Fruit fly (Drosophila melanogaster): Measurements from ENCODE around the gene mira.

Gene mira

dm6 chr3R:19934840-19935776 lies at the start of gene mira:
Gene mira (minus strand): TSS chr3R:19935120.
- TF ChIP-seq kay (GFP tag; optimal IDR thresholded peaks at IDR 0.05) (no peak), sna (GFP tag; IDR thresholded peaks at IDR 0.05; ENCODE audit: partially characterized antibody) (no peak), CG30020 (tag; optimal IDR thresholded peaks at IDR 0.05) (no peak), zfh2 (GFP tag; optimal IDR thresholded peaks at IDR 0.05) (no peak), jigr1 (GFP tag; IDR thresholded peaks at IDR 0.05) (no peak), sd (tag; optimal IDR thresholded peaks at IDR 0.05) (peak; percentile 36), vvl (GFP tag; IDR thresholded peaks at IDR 0.05) (no peak), Fer2 (tag; optimal IDR thresholded peaks at IDR 0.05) (no peak), nerfin-2 (GFP tag; IDR thresholded peaks at IDR 0.05; ENCODE audit: partially characterized antibody) (no peak), CG10543 (GFP tag; optimal IDR thresholded peaks at IDR 0.05) (no peak), Pdp1 (GFP tag; optimal IDR thresholded peaks at IDR 0.05) (no peak), Blimp-1 (GFP tag; optimal IDR thresholded peaks at IDR 0.05) (no peak), TFAM (GFP tag; optimal IDR thresholded peaks at IDR 0.05) (no peak), wdn (GFP tag; IDR thresholded peaks at IDR 0.05) (no peak), CG32532 (GFP tag; IDR thresholded peaks at IDR 0.05) (no peak), CG17829 (tag; optimal IDR thresholded peaks at IDR 0.05) (no peak), CG17385 (GFP tag; optimal IDR thresholded peaks at IDR 0.05) (no peak), ham (GFP tag; IDR thresholded peaks at IDR 0.05) (no peak), run (tag; optimal IDR thresholded peaks at IDR 0.05) (no peak), unc-4 (GFP tag; IDR thresholded peaks at IDR 0.05; ENCODE audit: partially characterized antibody) (no peak), Hmx (GFP tag; optimal IDR thresholded peaks at IDR 0.05) (no peak), gce (GFP tag; IDR thresholded peaks at IDR 0.05) (no peak), CG5953 (GFP tag; IDR thresholded peaks at IDR 0.05) (no peak), Gsc (GFP tag; IDR thresholded peaks at IDR 0.05) (no peak), tna (GFP tag; IDR thresholded peaks at IDR 0.05; ENCODE audit: partially characterized antibody) (no peak), Hsf (GFP tag; optimal IDR thresholded peaks at IDR 0.05) (no peak), CG13123 (GFP tag; optimal IDR thresholded peaks at IDR 0.05) (no peak), CG6272 (GFP tag; IDR thresholded peaks at IDR 0.05) (no peak), crc (GFP tag; optimal IDR thresholded peaks at IDR 0.05) (no peak), seq (GFP tag; IDR thresholded peaks at IDR 0.05) (peak; percentile 41; the same call in 1 of the 2 replicates), CG11560 (tag; IDR thresholded peaks at IDR 0.05) (no peak), CG12299 (tag; optimal IDR thresholded peaks at IDR 0.05) (no peak), CG4707 (GFP tag; optimal IDR thresholded peaks at IDR 0.05) (no peak), CG14965 (GFP tag; optimal IDR thresholded peaks at IDR 0.05; ENCODE audit: borderline replicate concordance) (no peak), PHDP (tag; optimal IDR thresholded peaks at IDR 0.05) (no peak), pnt (GFP tag; optimal IDR thresholded peaks at IDR 0.05) (no peak), CG7372 (GFP tag; IDR thresholded peaks at IDR 0.05) (no peak), B-H1 (GFP tag; IDR thresholded peaks at IDR 0.05) (no peak), CG4730 (GFP tag; IDR thresholded peaks at IDR 0.05) (no peak), dan (GFP tag; IDR thresholded peaks at IDR 0.05) (no peak), Ptx1 (GFP tag; IDR thresholded peaks at IDR 0.05) (no peak), btn (GFP tag; optimal IDR thresholded peaks at IDR 0.05) (no peak), CG33213 (GFP tag; optimal IDR thresholded peaks at IDR 0.05) (no peak), Jarid2 (GFP tag; optimal IDR thresholded peaks at IDR 0.05) (peak; percentile 10), sim (GFP tag; IDR thresholded peaks at IDR 0.05) (no peak), hb (GFP tag; IDR thresholded peaks at IDR 0.05; ENCODE audit: partially characterized antibody) (no peak), fd64A (GFP tag; optimal IDR thresholded peaks at IDR 0.05) (no peak), CG14667 (GFP tag; IDR thresholded peaks at IDR 0.05) (no peak), dati (GFP tag; IDR thresholded peaks at IDR 0.05) (no peak), CG3407 (GFP tag; optimal IDR thresholded peaks at IDR 0.05) (no peak)
